Fruit fly (Drosophila melanogaster) whole organism, embryonic: ENCODE results near the gene CG3342.

Experiments used
- ATbp ChIP-seq: fragments of 200-800 bp; sonication (Bioruptor generic); optimal IDR thresholded peaks from 2 replicates; lab custom pipeline; 2017; ENCODE audit warnings: missing biosample characterization, mild to moderate bottlenecking, missing genetic modification characterization, missing genetic modification reagents
- Atf3 ChIP-seq: fragments of 200-800 bp; sonication (Bioruptor generic); optimal IDR thresholded peaks from 3 replicates; lab custom pipeline; 2016; ENCODE audit warnings: missing biosample characterization, missing genetic modification characterization
- Bdp1 ChIP-seq: fragments of 200-800 bp; sonication (Bioruptor generic); optimal IDR thresholded peaks from 3 replicates; lab custom pipeline; 2016; ENCODE audit warnings: missing biosample characterization, missing genetic modification characterization
- CG10274 ChIP-seq: fragments of 200-800 bp; sonication (Bioruptor generic); optimal IDR thresholded peaks from 3 replicates; lab custom pipeline; 2017; ENCODE audit warnings: missing biosample characterization, mild to moderate bottlenecking, missing genetic modification characterization
- CG11695 ChIP-seq: fragments of 200-800 bp; sonication (Bioruptor generic); IDR thresholded peaks from 3 replicates; pipeline ENCODE4 v1.3.6; 2022; ENCODE audit warnings: missing biosample characterization, missing genetic modification characterization
- CG12071 ChIP-seq: fragments of 200-800 bp; sonication (Bioruptor generic); optimal IDR thresholded peaks from 3 replicates; lab custom pipeline; 2018; ENCODE audit warnings: missing biosample characterization, mild to moderate bottlenecking, missing genetic modification characterization
- CG14014 ChIP-seq: fragments of 200-800 bp; sonication (Bioruptor generic); IDR thresholded peaks from 2 replicates; pipeline ENCODE4 v1.3.6; 2022; ENCODE audit warnings: missing biosample characterization, missing genetic modification characterization
- CG14441 ChIP-seq: fragments of 200-800 bp; sonication (Bioruptor generic); IDR thresholded peaks from 2 replicates; pipeline ENCODE4 v1.3.6; 2022; ENCODE audit warnings: missing biosample characterization, missing genetic modification characterization
- CG15073 ChIP-seq: fragments of 200-800 bp; sonication (Bioruptor generic); optimal IDR thresholded peaks from 2 replicates; lab custom pipeline; 2016; ENCODE audit warnings: missing biosample characterization, missing genetic modification characterization
- CG15269 ChIP-seq: fragments of 200-800 bp; sonication (Bioruptor generic); optimal IDR thresholded peaks from 2 replicates; lab custom pipeline; 2018; ENCODE audit warnings: missing biosample characterization, mild to moderate bottlenecking, missing genetic modification characterization, moderate library complexity
- CG17328 ChIP-seq: fragments of 200-800 bp; sonication (Bioruptor generic); IDR thresholded peaks from 2 replicates; pipeline ENCODE4 v1.3.6; 2022; ENCODE audit warnings: missing biosample characterization, missing genetic modification characterization
- CG18599 ChIP-seq: fragments of 200-800 bp; sonication (Bioruptor generic); optimal IDR thresholded peaks from 3 replicates; lab custom pipeline; 2017; ENCODE audit warnings: missing biosample characterization, missing genetic modification characterization, mild to moderate bottlenecking, moderate library complexity, missing genetic modification reagents
- CG18764 ChIP-seq: fragments of 200-800 bp; sonication (Bioruptor generic); optimal IDR thresholded peaks from 3 replicates; lab custom pipeline; 2016; ENCODE audit warnings: missing biosample characterization, missing genetic modification characterization
- CG30020 ChIP-seq: fragments of 200-800 bp; optimal IDR thresholded peaks from 2 replicates; lab custom pipeline; 2019; ENCODE audit warnings: missing biosample characterization, mild to moderate bottlenecking, missing genetic modification characterization, moderate library complexity
- CG30431 ChIP-seq: fragments of 200-800 bp; sonication (Bioruptor generic); optimal IDR thresholded peaks from 2 replicates; lab custom pipeline; 2017; ENCODE audit warnings: missing biosample characterization, missing genetic modification characterization
- CG3163 ChIP-seq: fragments of 200-800 bp; sonication (Bioruptor generic); optimal IDR thresholded peaks from 3 replicates; lab custom pipeline; 2016; ENCODE audit warnings: missing biosample characterization, missing genetic modification characterization
- CG7745 ChIP-seq: fragments of 200-800 bp; sonication (Bioruptor generic); optimal IDR thresholded peaks from 2 replicates; lab custom pipeline; 2018; ENCODE audit warnings: missing biosample characterization, mild to moderate bottlenecking, missing genetic modification characterization, moderate library complexity
- CG8281 ChIP-seq: fragments of 200-800 bp; sonication (Bioruptor generic); optimal IDR thresholded peaks from 2 replicates; lab custom pipeline; 2018; ENCODE audit warnings: missing biosample characterization, mild to moderate bottlenecking, missing genetic modification characterization, moderate library complexity
- Dfd ChIP-seq, 2 experiments: fragments of >200 bp; optimal IDR thresholded peaks; 2 replicates each; lab custom pipeline; 2017; ENCODE audit warnings: missing biosample characterization in 2 of 2, missing genetic modification characterization in 2 of 2
- Hmx ChIP-seq: fragments of 200-800 bp; sonication (Bioruptor generic); optimal IDR thresholded peaks from 2 replicates; lab custom pipeline; 2016; ENCODE audit warnings: missing biosample characterization, missing genetic modification characterization
- Hr51 ChIP-seq, 2 experiments: fragments of 200-800 bp; sonication (Bioruptor generic); optimal IDR thresholded peaks; 2 replicates in 1 of 2; 3 replicates in 1 of 2; lab custom pipeline; 2016 to 2018; ENCODE audit warnings: missing biosample characterization in 2 of 2, missing genetic modification characterization in 2 of 2, mild to moderate bottlenecking in 1 of 2, moderate library complexity in 1 of 2
- Med ChIP-seq: fragments of 200-800 bp; sonication (Bioruptor generic); peaks from one replicate; lab custom pipeline; 2016; ENCODE audit warnings: missing biosample characterization, missing genetic modification characterization, mild to moderate bottlenecking, inconsistent platforms, moderate library complexity
- Meics ChIP-seq: fragments of 200-800 bp; sonication (Bioruptor generic); optimal IDR thresholded peaks from 2 replicates; lab custom pipeline; 2017; ENCODE audit warnings: missing biosample characterization, mild to moderate bottlenecking, missing genetic modification characterization
- Optix ChIP-seq: fragments of 200-800 bp; sonication (Bioruptor generic); IDR thresholded peaks from 3 replicates; pipeline ENCODE4 v1.3.6; 2022; ENCODE audit warnings: missing biosample characterization, missing genetic modification characterization
- Side ChIP-seq: fragments of 200-800 bp; sonication (Bioruptor generic); optimal IDR thresholded peaks from 2 replicates; lab custom pipeline; 2016; ENCODE audit warnings: missing biosample characterization, missing genetic modification characterization
- Spps ChIP-seq: fragments of 200-800 bp; sonication (Bioruptor generic); optimal IDR thresholded peaks from 2 replicates; lab custom pipeline; 2018; ENCODE audit warnings: missing biosample characterization, mild to moderate bottlenecking, missing genetic modification characterization
- Xrp1 ChIP-seq: fragments of 200-800 bp; sonication (Bioruptor generic); IDR thresholded peaks from 2 replicates; pipeline ENCODE4 v1.3.6; 2022; ENCODE audit warnings: missing biosample characterization, missing genetic modification characterization
- ara ChIP-seq: fragments of 200-800 bp; sonication (Bioruptor generic); IDR thresholded peaks from 2 replicates; pipeline ENCODE4 v1.3.6; 2022; ENCODE audit warnings: missing biosample characterization, missing genetic modification characterization
- fd96Cb ChIP-seq: fragments of 200-800 bp; sonication (Bioruptor generic); optimal IDR thresholded peaks from 2 replicates; lab custom pipeline; 2018; ENCODE audit warnings: missing biosample characterization, mild to moderate bottlenecking, missing genetic modification characterization, moderate library complexity
- gem ChIP-seq: fragments of 200-800 bp; sonication (Bioruptor generic); optimal IDR thresholded peaks from 2 replicates; lab custom pipeline; 2019; ENCODE audit warnings: missing biosample characterization, mild to moderate bottlenecking, missing genetic modification characterization, moderate library complexity
- grau ChIP-seq: fragments of 200-800 bp; optimal IDR thresholded peaks from 3 replicates; lab custom pipeline; 2019; ENCODE audit warnings: missing biosample characterization, mild to moderate bottlenecking, missing genetic modification characterization, moderate library complexity
- ind ChIP-seq: fragments of 200-800 bp; sonication (Bioruptor generic); optimal IDR thresholded peaks from 3 replicates; lab custom pipeline; 2016; ENCODE audit warnings: missing biosample characterization, missing genetic modification characterization
- jing ChIP-seq: fragments of 200-800 bp; sonication (Bioruptor generic); optimal IDR thresholded peaks from 2 replicates; lab custom pipeline; 2018; ENCODE audit warnings: missing biosample characterization, mild to moderate bottlenecking, missing genetic modification characterization
- lola ChIP-seq, 3 experiments: fragments of >200 bp in 2 of 3; fragments of 200-800 bp in 1 of 3; sonication (Bioruptor generic) in 1 of 3; optimal IDR thresholded peaks; 2 replicates each; lab custom pipeline; 2017 to 2019; ENCODE audit warnings: missing biosample characterization in 3 of 3, missing genetic modification characterization in 3 of 3, mild to moderate bottlenecking in 1 of 3, moderate library complexity in 1 of 3
- mld ChIP-seq: fragments of 200-800 bp; sonication (Bioruptor generic); IDR thresholded peaks from 3 replicates; pipeline ENCODE4 v1.3.6; 2022; ENCODE audit warnings: missing biosample characterization, missing genetic modification characterization; ENCODE audit not compliant: partially characterized antibody
- nmo ChIP-seq: fragments of 200-800 bp; sonication (Bioruptor generic); optimal IDR thresholded peaks from 2 replicates; lab custom pipeline; 2018; ENCODE audit warnings: missing biosample characterization, mild to moderate bottlenecking, missing genetic modification characterization, moderate library complexity
- odd ChIP-seq: fragments of 200-800 bp; sonication (Bioruptor generic); optimal IDR thresholded peaks from 2 replicates; lab custom pipeline; 2017; ENCODE audit warnings: missing biosample characterization, mild to moderate bottlenecking, missing genetic modification characterization
- pan ChIP-seq, 4 experiments: fragments of >200 bp in 3 of 4; fragments of 200-800 bp in 1 of 4; sonication (Bioruptor generic) in 1 of 4; optimal IDR thresholded peaks in 3 of 4; IDR thresholded peaks in 1 of 4; 2 replicates each; pipeline versions ENCODE4 v1.3.6 to Lab custom; 2017 to 2022; ENCODE audit warnings: missing biosample characterization in 2 of 4, missing genetic modification characterization in 2 of 4, mixed read lengths in 1 of 4
- pho ChIP-seq: fragments of 200-800 bp; sonication (Bioruptor generic); optimal IDR thresholded peaks from 2 replicates; lab custom pipeline; 2016; ENCODE audit warnings: missing biosample characterization, missing genetic modification characterization
- pzg ChIP-seq: fragments of 200-800 bp; sonication (Bioruptor generic); optimal IDR thresholded peaks from 3 replicates; lab custom pipeline; 2018; ENCODE audit warnings: missing biosample characterization, mild to moderate bottlenecking, missing genetic modification characterization, moderate library complexity
- ranshi ChIP-seq: fragments of 200-800 bp; sonication (Bioruptor generic); IDR thresholded peaks from 2 replicates; pipeline ENCODE4 v1.3.6; 2022; ENCODE audit warnings: missing biosample characterization, missing genetic modification characterization
- run ChIP-seq: fragments of 200-800 bp; sonication (Bioruptor generic); optimal IDR thresholded peaks from 3 replicates; lab custom pipeline; 2018; ENCODE audit warnings: missing biosample characterization, mild to moderate bottlenecking, missing genetic modification characterization
- sr ChIP-seq: fragments of 200-800 bp; sonication (Bioruptor generic); IDR thresholded peaks from 3 replicates; pipeline ENCODE4 v1.3.6; 2022; ENCODE audit warnings: missing biosample characterization, missing genetic modification characterization
- tgo ChIP-seq: fragments of 200-800 bp; sonication (Bioruptor generic); IDR thresholded peaks from 3 replicates; pipeline ENCODE4 v1.3.6; 2022; ENCODE audit warnings: missing biosample characterization, missing genetic modification characterization
- usp ChIP-seq: fragments of >200 bp; optimal IDR thresholded peaks from 2 replicates; lab custom pipeline; 2017; ENCODE audit warnings: missing biosample characterization, missing genetic modification characterization
- z ChIP-seq: fragments of 200-800 bp; sonication (Bioruptor generic); IDR thresholded peaks from 3 replicates; pipeline ENCODE4 v1.3.6; 2022; ENCODE audit warnings: missing biosample characterization, missing genetic modification characterization

Gene CG3342

DNA sequence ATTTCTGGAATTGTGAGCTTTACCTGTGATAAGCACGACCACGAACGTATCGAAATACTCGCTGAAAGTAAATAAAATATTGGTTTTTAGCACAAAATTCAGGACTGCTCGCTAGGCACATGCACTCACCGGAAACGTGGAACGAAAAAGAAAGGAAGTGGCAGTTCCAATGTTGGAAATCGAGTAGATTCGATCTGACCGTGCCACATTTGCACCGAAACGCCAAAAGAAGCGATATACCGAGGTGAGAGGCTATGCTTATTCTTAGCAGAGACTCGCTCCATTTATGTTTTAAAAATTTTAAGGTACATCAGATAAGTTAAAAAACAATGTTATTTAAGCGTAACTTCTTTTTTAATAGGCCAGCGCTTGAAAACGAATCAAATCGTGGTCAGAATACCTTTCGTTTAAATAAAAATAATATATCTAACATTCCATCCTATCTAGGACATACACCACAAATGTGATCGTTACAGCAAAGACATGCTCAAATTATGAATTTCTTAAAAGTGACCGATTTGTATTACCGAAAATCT lies 5.5 kb upstream of the CG3342 start, which contains the start of gene RpL7A (continued):
- peak; percentile 19 for TF ChIP-seq Atf3 (GFP tag; lab: Kevin White, UChicago)
- TF ChIP-seq ind (GFP tag; lab: Kevin White, UChicago), result peak; percentile 23
- TF ChIP-seq odd (GFP tag; lab: Kevin White, UChicago), result peak; percentile 72
- peak; percentile 15 for TF ChIP-seq run
- peak; percentile 31 for TF ChIP-seq CG30431
- TF ChIP-seq pzg, result peak; percentile 60
- TF ChIP-seq usp (GFP tag; lab: Kevin White, UChicago), result no peak
- peak; percentile 86 for TF ChIP-seq CG12071 (GFP tag; lab: Kevin White, UChicago)
- peak; percentile 67 for TF ChIP-seq ATbp (GFP tag; lab: Kevin White, UChicago)
- TF ChIP-seq CG30020 (tag; lab: Kevin White, UChicago), result no peak
- TF ChIP-seq Hmx (GFP tag; lab: Kevin White, UChicago), result no peak
- no peak for TF ChIP-seq Dfd (GFP tag; optimal IDR thresholded peaks at IDR 0.05; lab: Kevin White, UChicago)
- peak; percentile 66 for TF ChIP-seq Side
- peak; percentile 37 for TF ChIP-seq grau

DNA sequence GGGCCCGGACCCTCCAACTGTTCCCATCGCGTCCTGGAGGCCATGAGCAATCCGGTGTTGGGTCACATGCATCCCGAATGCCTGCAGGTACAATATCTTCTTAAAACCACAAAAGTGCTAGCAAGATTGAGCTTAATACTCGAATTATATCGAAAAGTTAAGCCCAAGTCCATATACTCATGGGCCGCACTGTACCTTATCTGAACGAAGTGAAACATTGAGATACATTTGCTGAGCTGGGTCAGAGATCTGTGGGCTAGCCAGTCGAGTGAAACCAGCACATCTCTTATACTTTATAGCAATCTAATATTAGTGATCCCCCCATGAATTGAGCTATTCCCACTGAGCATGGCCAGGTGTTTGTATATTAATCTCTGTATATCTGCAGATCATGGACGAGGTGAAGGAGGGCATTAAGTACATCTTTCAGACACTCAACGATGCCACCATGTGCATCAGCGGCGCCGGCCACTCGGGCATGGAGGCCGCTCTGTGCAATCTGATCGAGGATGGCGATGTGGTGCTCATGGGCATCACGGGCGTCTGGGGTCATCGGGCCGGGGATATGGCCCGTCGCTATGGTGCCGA lies 1.6 kb upstream of the CG3342 start:
- TF ChIP-seq CG11695 (GFP tag; lab: Robert Waterston, UW) (peak; percentile 63), Optix (no peak), Meics (GFP tag; lab: Kevin White, UChicago) (no peak), CG10274 (GFP tag; lab: Kevin White, UChicago) (no peak), lola (GFP tag; optimal IDR thresholded peaks at IDR 0.05; lab: Kevin White, UChicago) (no peak), z (GFP tag; lab: Robert Waterston, UW) (peak; percentile 51; the same call in 1 of the 3 replicates), CG8281 (tag; lab: Kevin White, UChicago) (no peak), CG7745 (tag; lab: Kevin White, UChicago) (no peak), Bdp1 (no peak), Spps (no peak), nmo (no peak), jing (GFP tag; lab: Kevin White, UChicago) (no peak)
- TF ChIP-seq, all 482 proteins: peak for 2

DNA sequence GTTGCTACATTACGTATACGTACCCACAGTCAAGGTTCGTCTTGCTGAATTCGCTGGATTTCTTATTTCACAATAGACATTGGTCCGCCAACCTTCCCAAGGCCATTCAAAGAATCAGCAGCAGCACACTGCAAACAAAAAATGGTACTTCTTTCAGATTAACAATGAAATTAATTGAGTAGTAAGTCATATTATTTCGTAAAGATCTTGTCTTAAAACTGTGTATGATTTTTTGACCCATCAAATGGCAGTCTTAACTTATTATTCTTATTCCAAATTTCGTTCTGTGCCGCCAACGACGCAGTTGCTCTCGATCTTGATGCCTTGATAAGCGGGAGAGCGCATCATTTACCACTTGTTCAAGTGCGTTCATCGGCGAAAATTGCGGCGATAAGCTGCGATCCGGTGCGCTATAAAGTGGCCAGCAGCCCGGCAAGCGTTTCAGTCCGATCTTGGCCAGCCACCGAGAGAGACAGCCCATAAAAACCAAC lies 865 bp upstream of the CG3342 start, which contains the start of gene Agxt:
Gene Agxt (plus strand): TSS at position 441 of the 491 bp plus-strand sequence.
- TF ChIP-seq Med (GFP tag; lab: Kevin White, UChicago) (peak; percentile 75), CG14014 (GFP tag; lab: Robert Waterston, UW) (0 out of 2 replicates have a peak, but pooled peaks have one; percentile 10), gem (peak; percentile 44), ranshi (GFP tag; lab: Robert Waterston, UW) (0 out of 2 replicates have a peak, but pooled peaks have one; percentile 34), CG14441 (GFP tag; lab: Robert Waterston, UW) (peak; percentile 33; the same call in 1 of the 2 replicates), CG3163 (GFP tag; lab: Kevin White, UChicago) (no peak), mld (GFP tag; lab: Robert Waterston, UW) (no peak), Meics (GFP tag; lab: Kevin White, UChicago) (peak; percentile 38), Xrp1 (GFP tag; lab: Robert Waterston, UW) (peak; percentile 44; the same call in 1 of the 2 replicates), pan (optimal IDR thresholded peaks at IDR 0.05; lab: Kevin White, UChicago) (no peak), pan (GFP tag; optimal IDR thresholded peaks at IDR 0.05 in 1 of 2, IDR thresholded peaks at IDR 0.05 in 1 of 2) (peak in 1 of 2 experiments; percentile 23), CG15269 (tag; lab: Kevin White, UChicago) (peak; percentile 15), pho (GFP tag; lab: Kevin White, UChicago) (no peak), fd96Cb (tag; lab: Kevin White, UChicago) (peak; percentile 12), CG18764 (GFP tag; lab: Kevin White, UChicago) (no peak), CG15073 (GFP tag; lab: Kevin White, UChicago) (no peak), nmo (peak; percentile 3), CG17328 (GFP tag; lab: Robert Waterston, UW) (peak; percentile 32; the same call in 1 of the 2 replicates), tgo (GFP tag; lab: Robert Waterston, UW) (peak; percentile 44; the same call in 1 of the 3 replicates), sr (GFP tag; lab: Robert Waterston, UW) (no peak), CG18599 (GFP tag; lab: Kevin White, UChicago) (peak; percentile 37), Hr51 (GFP tag; optimal IDR thresholded peaks at IDR 0.05; lab: Kevin White, UChicago) (peak in 1 of 2 experiments; percentile 16), ara (GFP tag; lab: Robert Waterston, UW) (peak; percentile 36; the same call in 1 of the 2 replicates)
